Worm (Caenorhabditis elegans): ENCODE results near the gene pph-5.

- TF ChIP-seq dao-5 (tag; optimal IDR thresholded peaks at IDR 0.05): no peak
- TF ChIP-seq W03F9.2 (tag; optimal IDR thresholded peaks at IDR 0.05): no peak
Measured at ce11 chrV:19217675-19218074, 27.3 kb downstream of the pph-5 start, which contains the start of gene oac-49.

Measured in whole organism, L4/young adult.